Worm (Caenorhabditis elegans) whole organism, L4 larva: ENCODE data around the gene B0416.10.
A peak's percentile ranks its signal among the peaks of the same experiment; 100 is the strongest.

Experiments
- D1046.2 ChIP-seq: fragments of 200-800 bp; sonication (Bioruptor generic); IDR thresholded peaks from 2 replicates; pipeline ENCODE4 v1.3.6; 2022; ENCODE audit warnings: missing genetic modification characterization, missing compliant biosample characterization
- F26F4.8 ChIP-seq: fragments of 200-800 bp; sonication (Bioruptor generic); conservative IDR thresholded peaks from 2 replicates; pipeline ENCODE4 v1.3.6; 2022; ENCODE audit warnings: missing genetic modification characterization, missing compliant biosample characterization
- R02D3.7 ChIP-seq: fragments of 150-350 bp; sonication (generic microtip); optimal IDR thresholded peaks from 3 replicates; lab custom pipeline; 2014; ENCODE audit warnings: missing biosample characterization, missing genetic modification characterization
- T20F7.1 ChIP-seq: fragments of 200-800 bp; sonication (Bioruptor generic); optimal IDR thresholded peaks from 2 replicates; lab custom pipeline; 2018; ENCODE audit warnings: mild to moderate bottlenecking, missing genetic modification characterization, missing compliant biosample characterization
- Y105C5A.15 ChIP-seq: fragments of 200-800 bp; sonication (Bioruptor generic); IDR thresholded peaks from 2 replicates; pipeline ENCODE4 v1.3.6; 2022; ENCODE audit warnings: missing genetic modification characterization, missing compliant biosample characterization
- Y48G9A.11 ChIP-seq: fragments of 200-800 bp; sonication (Bioruptor generic); IDR thresholded peaks from 2 replicates; pipeline ENCODE4 v1.3.6; 2022; ENCODE audit warnings: missing genetic modification reagents, missing genetic modification characterization, missing compliant biosample characterization
- ZK337.2 ChIP-seq: fragments of 200-800 bp; sonication (Bioruptor generic); IDR thresholded peaks from 2 replicates; pipeline ENCODE4 v1.3.6; 2022; ENCODE audit warnings: missing genetic modification reagents, missing genetic modification characterization, missing compliant biosample characterization
- ZK546.5 ChIP-seq, 2 experiments: sonication (generic microtip); optimal IDR thresholded peaks; 2 replicates each; lab custom pipeline; 2017; ENCODE audit warnings: missing biosample characterization in 2 of 2, missing genetic modification characterization in 2 of 2
- aly-2 ChIP-seq: sonication (generic microtip); optimal IDR thresholded peaks from 2 replicates; lab custom pipeline; 2018; ENCODE audit warnings: missing biosample characterization, missing genetic modification characterization
- arid-1 ChIP-seq: fragments of 200-800 bp; sonication (Bioruptor generic); conservative IDR thresholded peaks from 2 replicates; pipeline ENCODE4 v1.3.6; 2022; ENCODE audit warnings: missing genetic modification reagents, missing genetic modification characterization, missing compliant biosample characterization
- ceh-28 ChIP-seq: fragments of 150-350 bp; optimal IDR thresholded peaks from 2 replicates; lab custom pipeline; 2014; ENCODE audit warnings: missing biosample characterization, missing genetic modification reagents, missing genetic modification characterization
- ceh-82 ChIP-seq: sonication (generic microtip); optimal IDR thresholded peaks from 2 replicates; lab custom pipeline; 2017; ENCODE audit warnings: missing biosample characterization, missing genetic modification characterization
- ctbp-1 ChIP-seq: fragments of 200-800 bp; sonication (Bioruptor generic); IDR thresholded peaks from 2 replicates; pipeline ENCODE4 v1.3.6; 2022; ENCODE audit warnings: missing genetic modification reagents, missing genetic modification characterization, missing compliant biosample characterization
- daf-12 ChIP-seq: fragments of 150-350 bp; optimal IDR thresholded peaks from 2 replicates; lab custom pipeline; 2014; ENCODE audit warnings: missing biosample characterization, missing genetic modification reagents, missing genetic modification characterization
- daf-16 ChIP-seq, 3 experiments: sonication (generic microtip); optimal IDR thresholded peaks; 2 replicates each; lab custom pipeline; 2016 to 2017; ENCODE audit warnings: missing genetic modification characterization in 3 of 3, missing genetic modification reagents in 3 of 3, mild to moderate bottlenecking in 2 of 3, missing compliant biosample characterization in 2 of 3, missing biosample characterization in 1 of 3, moderate library complexity in 1 of 3
- dmd-6 ChIP-seq: fragments of 200-800 bp; sonication (Bioruptor generic); IDR thresholded peaks from 2 replicates; pipeline ENCODE4 v1.3.6; 2022; ENCODE audit warnings: missing genetic modification reagents, missing genetic modification characterization, missing compliant biosample characterization
- duxl-1 ChIP-seq: sonication (generic microtip); optimal IDR thresholded peaks from 2 replicates; lab custom pipeline; 2016; ENCODE audit warnings: mild to moderate bottlenecking, missing genetic modification characterization, moderate library complexity, missing compliant biosample characterization; ENCODE audit not compliant: poor library complexity
- dve-1 ChIP-seq: sonication (generic microtip); optimal IDR thresholded peaks from 2 replicates; lab custom pipeline; 2017; ENCODE audit warnings: antibody characterized with exemption, mild to moderate bottlenecking, missing genetic modification characterization, missing compliant biosample characterization; ENCODE audit not compliant: insufficient read depth
- egl-27 ChIP-seq: sonication (generic microtip); optimal IDR thresholded peaks from 3 replicates; lab custom pipeline; 2017; ENCODE audit warnings: missing biosample characterization, missing genetic modification reagents, missing genetic modification characterization
- fkh-10 ChIP-seq: fragments of 150-350 bp; optimal IDR thresholded peaks from 2 replicates; lab custom pipeline; 2014; ENCODE audit warnings: missing biosample characterization, missing genetic modification reagents, missing genetic modification characterization
- hlh-30 ChIP-seq: sonication (generic microtip); optimal IDR thresholded peaks from 2 replicates; lab custom pipeline; 2017; ENCODE audit warnings: antibody characterized with exemption, mild to moderate bottlenecking, missing genetic modification characterization, missing compliant biosample characterization; ENCODE audit not compliant: insufficient read depth
- jun-1 ChIP-seq: fragments of 150-350 bp; optimal IDR thresholded peaks from 2 replicates; lab custom pipeline; 2014; ENCODE audit warnings: missing biosample characterization, missing genetic modification reagents, missing genetic modification characterization
- lim-7 ChIP-seq: fragments of 200-800 bp; sonication (Bioruptor generic); IDR thresholded peaks from 2 replicates; pipeline ENCODE4 v1.3.6; 2022; ENCODE audit warnings: missing genetic modification characterization, missing compliant biosample characterization
- lin-15B ChIP-seq: fragments of 150-350 bp; sonication (generic microtip); optimal IDR thresholded peaks from 3 replicates; lab custom pipeline; 2014; ENCODE audit warnings: missing biosample characterization, missing genetic modification characterization
- lin-38 ChIP-seq: fragments of 200-800 bp; sonication (Bioruptor generic); IDR thresholded peaks from 2 replicates; pipeline ENCODE4 v1.3.6; 2022; ENCODE audit warnings: missing genetic modification reagents, missing genetic modification characterization, missing compliant biosample characterization
- lin-39 ChIP-seq: fragments of 150-350 bp; optimal IDR thresholded peaks from 2 replicates; lab custom pipeline; 2014; ENCODE audit warnings: missing biosample characterization, missing genetic modification reagents, missing genetic modification characterization
- lir-3 ChIP-seq: sonication (generic microtip); optimal IDR thresholded peaks from 2 replicates; lab custom pipeline; 2016; ENCODE audit warnings: mild to moderate bottlenecking, missing genetic modification characterization, missing compliant biosample characterization
- mdl-1 ChIP-seq, 2 experiments: fragments of 150-350 bp in 1 of 2; sonication (generic microtip) in 1 of 2; optimal IDR thresholded peaks; 2 replicates each; lab custom pipeline; 2014 to 2017; ENCODE audit warnings: missing biosample characterization in 2 of 2, missing genetic modification characterization in 2 of 2
- mdt-29 ChIP-seq: fragments of 200-800 bp; sonication (Bioruptor generic); IDR thresholded peaks from 2 replicates; pipeline ENCODE4 v1.3.6; 2022; ENCODE audit warnings: missing genetic modification reagents, missing genetic modification characterization, missing compliant biosample characterization
- mep-1 ChIP-seq: fragments of 150-350 bp; sonication (generic microtip); optimal IDR thresholded peaks from 3 replicates; lab custom pipeline; 2014; ENCODE audit warnings: missing biosample characterization, missing genetic modification characterization
- mes-2 ChIP-seq: sonication (generic microtip); optimal IDR thresholded peaks from 2 replicates; lab custom pipeline; 2016; ENCODE audit warnings: missing genotype, mild to moderate bottlenecking, missing genetic modification characterization, missing compliant biosample characterization; ENCODE audit not compliant: poor library complexity, severe bottlenecking
- mxl-3 ChIP-seq: fragments of 200-800 bp; sonication (Bioruptor generic); optimal IDR thresholded peaks from 2 replicates; lab custom pipeline; 2018; ENCODE audit warnings: mild to moderate bottlenecking, missing genetic modification characterization, missing compliant biosample characterization
- nhr-111 ChIP-seq: fragments of 200-800 bp; sonication (Bioruptor generic); optimal IDR thresholded peaks from 2 replicates; lab custom pipeline; 2018; ENCODE audit warnings: mild to moderate bottlenecking, missing genetic modification characterization, missing compliant biosample characterization
- nhr-237 ChIP-seq: sonication (generic microtip); optimal IDR thresholded peaks from 2 replicates; lab custom pipeline; 2017; ENCODE audit warnings: missing biosample characterization, missing genetic modification characterization
- nhr-25 ChIP-seq: sonication (generic microtip); optimal IDR thresholded peaks from 2 replicates; lab custom pipeline; 2017; ENCODE audit warnings: missing genetic modification characterization, mild to moderate bottlenecking, missing compliant biosample characterization, antibody characterized with exemption, moderate library complexity, borderline replicate concordance; ENCODE audit not compliant: insufficient read depth
- nhr-42 ChIP-seq: fragments of 200-800 bp; sonication (Bioruptor generic); IDR thresholded peaks from 2 replicates; pipeline ENCODE4 v1.3.6; 2022; ENCODE audit warnings: missing genetic modification characterization, missing compliant biosample characterization
- nhr-48 ChIP-seq: sonication (generic microtip); optimal IDR thresholded peaks from 2 replicates; lab custom pipeline; 2016; ENCODE audit warnings: mild to moderate bottlenecking, missing genetic modification characterization, missing compliant biosample characterization
- pha-4 ChIP-seq, 2 experiments: fragments of 150-350 bp in 1 of 2; fragments of 200-800 bp in 1 of 2; sonication (Bioruptor generic) in 1 of 2; IDR thresholded peaks in 1 of 2; optimal IDR thresholded peaks in 1 of 2; 2 replicates each; pipeline versions ENCODE4 v1.3.6 to Lab custom; 2014 to 2022; ENCODE audit warnings: missing genetic modification characterization in 2 of 2, missing genetic modification reagents in 2 of 2, missing biosample characterization in 1 of 2, missing compliant biosample characterization in 1 of 2
- pqm-1 ChIP-seq: sonication (generic microtip); optimal IDR thresholded peaks from 2 replicates; lab custom pipeline; 2017; ENCODE audit warnings: missing biosample characterization, missing genetic modification characterization
- rbr-2 ChIP-seq: sonication (generic microtip); optimal IDR thresholded peaks from 2 replicates; lab custom pipeline; 2016; ENCODE audit warnings: missing genotype, missing genetic modification characterization, missing compliant biosample characterization
- skn-1 ChIP-seq: fragments of 150-350 bp; optimal IDR thresholded peaks from 2 replicates; lab custom pipeline; 2014; ENCODE audit warnings: missing biosample characterization, missing genetic modification characterization
- snpc-1.2 ChIP-seq: fragments of 200-800 bp; sonication (Bioruptor generic); IDR thresholded peaks from 2 replicates; pipeline ENCODE4 v1.3.6; 2022; ENCODE audit warnings: missing genetic modification reagents, missing genetic modification characterization, missing compliant biosample characterization
- snpc-4 ChIP-seq: fragments of 150-350 bp; optimal IDR thresholded peaks from 2 replicates; lab custom pipeline; 2014; ENCODE audit warnings: missing biosample characterization, missing genetic modification characterization
- tag-97 ChIP-seq: fragments of 200-800 bp; sonication (Bioruptor generic); IDR thresholded peaks from 2 replicates; pipeline ENCODE4 v1.3.6; 2022; ENCODE audit warnings: missing genetic modification characterization, missing compliant biosample characterization
- tra-1 ChIP-seq: fragments of 200-800 bp; sonication (Bioruptor generic); IDR thresholded peaks from 2 replicates; pipeline ENCODE4 v1.3.6; 2022; ENCODE audit warnings: missing genetic modification reagents, missing genetic modification characterization, missing compliant biosample characterization
- unc-130 ChIP-seq: sonication (generic microtip); optimal IDR thresholded peaks from 2 replicates; lab custom pipeline; 2016; ENCODE audit warnings: missing genetic modification reagents, missing genetic modification characterization, missing compliant biosample characterization
- zfp-3 ChIP-seq: fragments of 200-800 bp; sonication (Bioruptor generic); conservative IDR thresholded peaks from 2 replicates; pipeline ENCODE4 v1.3.6; 2022; ENCODE audit warnings: missing genetic modification reagents, missing genetic modification characterization, missing compliant biosample characterization
- zip-2 ChIP-seq: fragments of 150-350 bp; optimal IDR thresholded peaks from 2 replicates; lab custom pipeline; 2014; ENCODE audit warnings: missing biosample characterization, missing genetic modification characterization
- ztf-11 ChIP-seq: fragments of 150-350 bp; optimal IDR thresholded peaks from 2 replicates; lab custom pipeline; 2014; ENCODE audit warnings: missing biosample characterization, missing genetic modification characterization
- ztf-7 ChIP-seq: fragments of 150-350 bp; optimal IDR thresholded peaks from 2 replicates; lab custom pipeline; 2014; ENCODE audit warnings: missing biosample characterization, missing genetic modification characterization

The B0416.10 gene

DNA sequence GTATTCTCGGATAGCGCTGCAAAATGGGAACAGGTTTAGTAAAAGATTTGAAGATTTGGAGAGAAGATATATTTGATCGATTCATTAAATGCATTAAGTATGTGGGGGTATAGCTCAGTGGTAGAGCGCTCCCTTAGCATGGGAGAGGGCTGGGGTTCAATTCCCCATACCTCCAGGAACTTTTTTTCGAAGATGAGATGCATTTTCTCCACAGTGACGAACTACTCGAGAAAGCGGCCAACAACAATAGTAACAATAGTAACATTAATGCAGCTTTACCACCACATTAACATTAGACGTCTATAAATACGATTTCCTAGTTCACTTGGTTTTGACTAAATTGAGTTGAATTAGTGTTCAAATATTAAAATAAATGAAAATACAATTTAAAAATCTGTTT is 36.8 kb downstream of the B0416.10 start (continued):
- TF ChIP-seq daf-12 (tag; lab: Kevin White, UChicago) (no peak), lim-7 (GFP tag; lab: Robert Waterston, UW) (peak; percentile 89), daf-16 (GFP tag; optimal IDR thresholded peaks at IDR 0.05; lab: Kevin White, UChicago) (peak; percentile 27 to 61), daf-16 (tag; optimal IDR thresholded peaks at IDR 0.05; lab: Kevin White, UChicago) (no peak), tra-1 (GFP tag; lab: Robert Waterston, UW) (no peak), ztf-11 (tag; lab: Kevin White, UChicago) (no peak), egl-27 (tag; lab: Kevin White, UChicago) (no peak), pqm-1 (tag; lab: Kevin White, UChicago) (no peak), nhr-48 (tag; lab: Kevin White, UChicago) (peak; percentile 59), skn-1 (no peak), nhr-111 (GFP tag; lab: Kevin White, UChicago) (peak; percentile 2), duxl-1 (tag; lab: Kevin White, UChicago) (peak; percentile 60), ceh-28 (tag; lab: Kevin White, UChicago) (no peak), T20F7.1 (GFP tag; lab: Kevin White, UChicago) (no peak), snpc-4 (tag; lab: Kevin White, UChicago) (no peak), hlh-30 (tag; lab: Kevin White, UChicago) (peak; percentile 28), nhr-42 (GFP tag; lab: Robert Waterston, UW) (no peak), ctbp-1 (GFP tag; lab: Robert Waterston, UW) (0 out of 2 replicates have a peak, but pooled peaks have one; percentile 51), lin-15B (tag; lab: Kevin White, UChicago) (no peak), ceh-82 (tag; lab: Kevin White, UChicago) (no peak), pha-4 (GFP tag; IDR thresholded peaks at IDR 0.05; lab: Robert Waterston, UW) (peak; percentile 69; the same call in 1 of the 2 replicates), pha-4 (tag; optimal IDR thresholded peaks at IDR 0.05; lab: Kevin White, UChicago) (no peak), fkh-10 (GFP tag; lab: Kevin White, UChicago) (no peak), Y105C5A.15 (GFP tag; lab: Robert Waterston, UW) (no peak), snpc-1.2 (peak; percentile 92), dmd-6 (GFP tag; lab: Robert Waterston, UW) (no peak), Y48G9A.11 (GFP tag; lab: Robert Waterston, UW) (peak; percentile 44; the same call in 1 of the 2 replicates), lin-39 (tag; lab: Kevin White, UChicago) (no peak), aly-2 (tag; lab: Kevin White, UChicago) (no peak), ztf-7 (tag; lab: Kevin White, UChicago) (no peak), F26F4.8 (GFP tag; lab: Robert Waterston, UW) (peak; percentile 59; the same call in 1 of the 2 replicates), mdl-1 (tag; optimal IDR thresholded peaks at IDR 0.05; lab: Kevin White, UChicago) (no peak), mep-1 (tag; lab: Kevin White, UChicago) (no peak), dve-1 (tag; lab: Kevin White, UChicago) (no peak), nhr-237 (tag; lab: Kevin White, UChicago) (no peak), zip-2 (tag; lab: Kevin White, UChicago) (no peak), mxl-3 (peak; percentile 26), zfp-3 (GFP tag; lab: Robert Waterston, UW) (no peak), mes-2 (tag; lab: Kevin White, UChicago) (no peak), arid-1 (GFP tag; lab: Robert Waterston, UW) (0 out of 2 replicates have a peak, but pooled peaks have one; percentile 62), jun-1 (tag; lab: Kevin White, UChicago) (no peak), ZK337.2 (GFP tag; lab: Robert Waterston, UW) (peak; percentile 30; the same call in 1 of the 2 replicates), tag-97 (GFP tag; lab: Robert Waterston, UW) (no peak), R02D3.7 (tag; lab: Kevin White, UChicago) (no peak), D1046.2 (GFP tag; lab: Robert Waterston, UW) (no peak), lin-38 (peak; percentile 71), rbr-2 (no peak), unc-130 (GFP tag; lab: Kevin White, UChicago) (peak; percentile 3), lir-3 (tag; lab: Kevin White, UChicago) (peak; percentile 71), nhr-25 (tag; lab: Kevin White, UChicago) (no peak), mdt-29 (GFP tag; lab: Robert Waterston, UW) (peak; percentile 49; the same call in 1 of the 2 replicates), ZK546.5 (tag; optimal IDR thresholded peaks at IDR 0.05; lab: Kevin White, UChicago) (no peak)
